Fruit fly (Drosophila melanogaster) whole organism, wandering third instar larva: ENCODE results near the gene ash2.

Experiments used
- Dfd ChIP-seq: fragments of >200 bp; optimal IDR thresholded peaks from 2 replicates; lab custom pipeline; 2017; ENCODE audit warnings: missing biosample characterization, missing genetic modification characterization
- Dif ChIP-seq: fragments of 200-275, 200-300 bp; sonication (Bioruptor generic); optimal IDR thresholded peaks from 2 replicates; lab custom pipeline; 2018; ENCODE audit warnings: missing biosample characterization, missing genetic modification characterization; ENCODE audit not compliant: partially characterized antibody
- GATAd ChIP-seq: sonication (Bioruptor generic); optimal IDR thresholded peaks from 2 replicates; lab custom pipeline; 2016; ENCODE audit warnings: missing biosample characterization, missing genetic modification characterization
- Rel ChIP-seq, 2 experiments: fragments of 200-800 bp; sonication (Bioruptor generic) in 1 of 2; optimal IDR thresholded peaks; 2 replicates in 1 of 2; 3 replicates in 1 of 2; lab custom pipeline; 2016 to 2019; ENCODE audit warnings: mild to moderate bottlenecking in 2 of 2, missing biosample characterization in 2 of 2, missing genetic modification characterization in 2 of 2, moderate library complexity in 1 of 2
- Sp1 ChIP-seq: fragments of 200-800 bp; sonication (Bioruptor generic); optimal IDR thresholded peaks from 3 replicates; lab custom pipeline; 2019; ENCODE audit warnings: missing biosample characterization, mild to moderate bottlenecking, missing genetic modification characterization, moderate library complexity
- br ChIP-seq: fragments of 200-800 bp; sonication (Bioruptor generic); optimal IDR thresholded peaks from 2 replicates; lab custom pipeline; 2016; ENCODE audit warnings: missing biosample characterization, missing genetic modification characterization
- foxo ChIP-seq, 2 experiments: fragments of 200-800 bp; sonication (Bioruptor generic); optimal IDR thresholded peaks; 2 replicates in 1 of 2; 3 replicates in 1 of 2; lab custom pipeline; 2016 to 2017; ENCODE audit warnings: missing biosample characterization in 2 of 2, missing genetic modification characterization in 2 of 2
- jim ChIP-seq: fragments of 175-275, 200-325 bp; sonication (Bioruptor generic); optimal IDR thresholded peaks from 2 replicates; lab custom pipeline; 2016; ENCODE audit warnings: missing biosample characterization, mild to moderate bottlenecking, missing genetic modification characterization
- lola ChIP-seq: fragments of >200 bp; optimal IDR thresholded peaks from 2 replicates; lab custom pipeline; 2017; ENCODE audit warnings: missing biosample characterization, missing genetic modification characterization
- pan ChIP-seq: fragments of >200 bp; optimal IDR thresholded peaks from 2 replicates; lab custom pipeline; 2017
- psq ChIP-seq: fragments of 200-800 bp; sonication (Bioruptor generic); optimal IDR thresholded peaks from 3 replicates; lab custom pipeline; 2017; ENCODE audit warnings: missing biosample characterization, mild to moderate bottlenecking, missing genetic modification characterization, moderate library complexity
- rgr ChIP-seq: fragments of 200-800 bp; sonication (Bioruptor generic); optimal IDR thresholded peaks from 3 replicates; lab custom pipeline; 2016; ENCODE audit warnings: missing biosample characterization, mild to moderate bottlenecking, missing genetic modification characterization
- usp ChIP-seq: fragments of >200 bp; optimal IDR thresholded peaks from 2 replicates; lab custom pipeline; 2017; ENCODE audit warnings: missing biosample characterization, missing genetic modification characterization

- TF ChIP-seq foxo (GFP tag; optimal IDR thresholded peaks at IDR 0.05; lab: Kevin White, UChicago) (no peak), pan (no peak), Rel (GFP tag; optimal IDR thresholded peaks at IDR 0.05; lab: Kevin White, UChicago) (no peak), Rel (tag; optimal IDR thresholded peaks at IDR 0.05; lab: Kevin White, UChicago) (no peak), lola (GFP tag; lab: Kevin White, UChicago) (no peak), GATAd (no peak), br (GFP tag; lab: Kevin White, UChicago) (no peak), rgr (GFP tag; lab: Kevin White, UChicago) (no peak), Sp1 (no peak), usp (no peak), psq (GFP tag; lab: Kevin White, UChicago) (no peak), jim (no peak), Dif (no peak), Dfd (GFP tag; lab: Kevin White, UChicago) (no peak)
Measured at dm6 chr3R:24699309-24699708, 49.4 kb downstream of the ash2 start.
